Fruit fly (Drosophila melanogaster): ENCODE measurements around the gene AsnRS.

The AsnRS gene

dm6 chr2L:19141435-19142126, 9.8 kb upstream of the AsnRS start (continued):
- TF ChIP-seq CG32264 (GFP tag; optimal IDR thresholded peaks at IDR 0.05) (peak; percentile 58), N (GFP tag; optimal IDR thresholded peaks at IDR 0.05) (no peak), OdsH (GFP tag; optimal IDR thresholded peaks at IDR 0.05) (peak; percentile 88), rgr (GFP tag; optimal IDR thresholded peaks at IDR 0.05) (peak; percentile 87), fru (GFP tag; optimal IDR thresholded peaks at IDR 0.05) (peak; percentile 87), GATAd (GFP tag; optimal IDR thresholded peaks at IDR 0.05) (no peak), h (GFP tag; optimal IDR thresholded peaks at IDR 0.05) (peak; percentile 91), usp (GFP tag; optimal IDR thresholded peaks at IDR 0.05) (no peak)

dm6 chr2L:19140984-19141262, 9.2 kb upstream of the AsnRS start:
- TF ChIP-seq Rel (GFP tag; optimal IDR thresholded peaks at IDR 0.05) (no peak), Rel (tag; optimal IDR thresholded peaks at IDR 0.05) (no peak), lola (GFP tag; optimal IDR thresholded peaks at IDR 0.05) (no peak), sage (GFP tag; optimal IDR thresholded peaks at IDR 0.05) (no peak), OdsH (GFP tag; optimal IDR thresholded peaks at IDR 0.05) (peak; percentile 15), sv (GFP tag; optimal IDR thresholded peaks at IDR 0.05) (peak; percentile 48), rgr (GFP tag; optimal IDR thresholded peaks at IDR 0.05) (no peak), br (GFP tag; optimal IDR thresholded peaks at IDR 0.05) (peak; percentile 36), CrebA (GFP tag; optimal IDR thresholded peaks at IDR 0.05; ENCODE audit: borderline replicate concordance) (no peak), fru (GFP tag; optimal IDR thresholded peaks at IDR 0.05) (peak; percentile 24), Hr78 (GFP tag; optimal IDR thresholded peaks at IDR 0.05) (no peak), HLH106 (tag; optimal IDR thresholded peaks at IDR 0.05) (peak; percentile 39), psq (GFP tag; optimal IDR thresholded peaks at IDR 0.05) (no peak), CG9705 (GFP tag; optimal IDR thresholded peaks at IDR 0.05) (no peak), woc (GFP tag; optimal IDR thresholded peaks at IDR 0.05) (no peak), N (GFP tag; optimal IDR thresholded peaks at IDR 0.05) (no peak), h (GFP tag; optimal IDR thresholded peaks at IDR 0.05) (peak; percentile 61), Jra (GFP tag; optimal IDR thresholded peaks at IDR 0.05) (no peak), pan (optimal IDR thresholded peaks at IDR 0.05) (no peak), ey (GFP tag; optimal IDR thresholded peaks at IDR 0.05) (peak; percentile 47), Vsx2 (GFP tag; optimal IDR thresholded peaks at IDR 0.05; ENCODE audit: partially characterized antibody) (no peak), Myc (optimal IDR thresholded peaks at IDR 0.05) (no peak), CG32264 (GFP tag; optimal IDR thresholded peaks at IDR 0.05) (no peak), GATAd (GFP tag; optimal IDR thresholded peaks at IDR 0.05) (no peak), dmrt93B (GFP tag; optimal IDR thresholded peaks at IDR 0.05) (peak; percentile 0)

- TF ChIP-seq fru (GFP tag; optimal IDR thresholded peaks at IDR 0.05): peak; percentile 76
- TF ChIP-seq dmrt93B (GFP tag; optimal IDR thresholded peaks at IDR 0.05): peak; percentile 15
- TF ChIP-seq Rel (GFP tag; optimal IDR thresholded peaks at IDR 0.05): no peak
- TF ChIP-seq Rel (tag; optimal IDR thresholded peaks at IDR 0.05): peak; percentile 23
- peak; percentile 55 for TF ChIP-seq HLH106 (tag; optimal IDR thresholded peaks at IDR 0.05)
- TF ChIP-seq ey (GFP tag; optimal IDR thresholded peaks at IDR 0.05): no peak
- no peak for TF ChIP-seq sage (GFP tag; optimal IDR thresholded peaks at IDR 0.05)
- TF ChIP-seq Sp1 (GFP tag; optimal IDR thresholded peaks at IDR 0.05): peak; percentile 66
- TF ChIP-seq sv (GFP tag; optimal IDR thresholded peaks at IDR 0.05): no peak
- TF ChIP-seq foxo (GFP tag; optimal IDR thresholded peaks at IDR 0.05): peak in 1 of 2 experiments; percentile 76
These were observed 8.7 kb upstream of the AsnRS start for dm6 chr2L:19140257-19140983.

- TF ChIP-seq Dfd (GFP tag; optimal IDR thresholded peaks at IDR 0.05): no peak
- no peak for TF ChIP-seq Vsx2 (GFP tag; optimal IDR thresholded peaks at IDR 0.05; ENCODE audit: partially characterized antibody)
These were observed 8.0 kb upstream of the AsnRS start for dm6 chr2L:19139751-19140150.

- peak; percentile 69 for TF ChIP-seq Dfd (GFP tag; optimal IDR thresholded peaks at IDR 0.05)
- no peak for TF ChIP-seq ey (GFP tag; optimal IDR thresholded peaks at IDR 0.05)
- TF ChIP-seq sv (GFP tag; optimal IDR thresholded peaks at IDR 0.05): no peak
- no peak for TF ChIP-seq jim (GFP tag; optimal IDR thresholded peaks at IDR 0.05)
- no peak for TF ChIP-seq Rel (GFP tag; optimal IDR thresholded peaks at IDR 0.05)
- peak; percentile 13 for TF ChIP-seq Rel (tag; optimal IDR thresholded peaks at IDR 0.05)
These were observed 6.7 kb upstream of the AsnRS start for dm6 chr2L:19138361-19139041.

Measured in whole organism, wandering third instar larva.